Fruit fly (Drosophila melanogaster): ENCODE measurements around the gene CG15824.

Gene CG15824

dm6 chr2L:897124-897523 is 12.2 kb upstream of the CG15824 start (continued):
- TF ChIP-seq unc-4 (GFP tag; IDR thresholded peaks at IDR 0.05; ENCODE audit: partially characterized antibody) (no peak), ap (GFP tag; IDR thresholded peaks at IDR 0.05) (no peak), pzg (GFP tag; optimal IDR thresholded peaks at IDR 0.05) (no peak), insv (GFP tag; optimal IDR thresholded peaks at IDR 0.05) (no peak), CG11504 (tag; optimal IDR thresholded peaks at IDR 0.05) (peak; percentile 44), cwo (GFP tag; optimal IDR thresholded peaks at IDR 0.05) (peak; percentile 3), Hsf (GFP tag; optimal IDR thresholded peaks at IDR 0.05) (no peak), Meics (GFP tag; optimal IDR thresholded peaks at IDR 0.05) (peak; percentile 32), CG7786 (GFP tag; optimal IDR thresholded peaks at IDR 0.05) (peak; percentile 16), mld (GFP tag; IDR thresholded peaks at IDR 0.05; ENCODE audit: partially characterized antibody) (no peak), CG31441 (GFP tag; IDR thresholded peaks at IDR 0.05) (0 out of 2 replicates have a peak, but pooled peaks have one; percentile 13), CG30403 (GFP tag; optimal IDR thresholded peaks at IDR 0.05) (peak; percentile 7), prd (optimal IDR thresholded peaks at IDR 0.05) (no peak), prd (GFP tag; IDR thresholded peaks at IDR 0.05) (peak; percentile 58), bcd (GFP tag; optimal IDR thresholded peaks at IDR 0.05) (no peak), ems (GFP tag; optimal IDR thresholded peaks at IDR 0.05) (peak; percentile 37), bsh (GFP tag; optimal IDR thresholded peaks at IDR 0.05) (peak in 1 of 2 experiments; percentile 29), Rfx (GFP tag; IDR thresholded peaks at IDR 0.05) (peak; percentile 37; the same call in 1 of the 2 replicates), p53 (GFP tag; optimal IDR thresholded peaks at IDR 0.05) (no peak), CG10321 (GFP tag; IDR thresholded peaks at IDR 0.05) (no peak), Tbp (GFP tag; optimal IDR thresholded peaks at IDR 0.05) (no peak), CG15514 (GFP tag; optimal IDR thresholded peaks at IDR 0.05) (peak; percentile 7), Dll (GFP tag; IDR thresholded peaks at IDR 0.05; ENCODE audit: partially characterized antibody) (no peak), CG43689 (GFP tag; IDR thresholded peaks at IDR 0.05) (no peak), CG11695 (GFP tag; IDR thresholded peaks at IDR 0.05) (no peak), CG7928 (GFP tag; optimal IDR thresholded peaks at IDR 0.05) (no peak), E2f2 (GFP tag; IDR thresholded peaks at IDR 0.05) (no peak), MTF-1 (GFP tag; optimal IDR thresholded peaks at IDR 0.05; ENCODE audit: borderline replicate concordance) (no peak), Antp (GFP tag; optimal IDR thresholded peaks at IDR 0.05) (peak; percentile 9), pan (optimal IDR thresholded peaks at IDR 0.05) (no peak), pan (GFP tag; optimal IDR thresholded peaks at IDR 0.05 in 1 of 2, IDR thresholded peaks at IDR 0.05 in 1 of 2) (peak in 1 of 2 experiments; percentile 65), CG2678 (tag; optimal IDR thresholded peaks at IDR 0.05) (peak; percentile 41), CG10431 (GFP tag; optimal IDR thresholded peaks at IDR 0.05) (no peak), zfh2 (GFP tag; optimal IDR thresholded peaks at IDR 0.05) (peak; percentile 16), NfI (GFP tag; optimal IDR thresholded peaks at IDR 0.05) (peak; percentile 1), Oli (tag; optimal IDR thresholded peaks at IDR 0.05) (peak; percentile 13), CG15696 (tag; optimal IDR thresholded peaks at IDR 0.05) (no peak), CG18599 (GFP tag; optimal IDR thresholded peaks at IDR 0.05) (peak; percentile 44), ind (GFP tag; optimal IDR thresholded peaks at IDR 0.05) (peak; percentile 31), CG8290 (GFP tag; optimal IDR thresholded peaks at IDR 0.05) (no peak), CG8290 (tag; optimal IDR thresholded peaks at IDR 0.05) (peak in 1 of 2 experiments; percentile 68), hbn (GFP tag; IDR thresholded peaks at IDR 0.05; ENCODE audit: partially characterized antibody) (no peak), CkIIα-i1 (GFP tag; IDR thresholded peaks at IDR 0.05) (no peak), CG6813 (GFP tag; optimal IDR thresholded peaks at IDR 0.05) (peak; percentile 26), Xrp1 (GFP tag; IDR thresholded peaks at IDR 0.05) (0 out of 2 replicates have a peak, but pooled peaks have one; percentile 15), Taf1 (GFP tag; IDR thresholded peaks at IDR 0.05) (peak; percentile 25; the same call in 1 of the 2 replicates), CG14050 (GFP tag; IDR thresholded peaks at IDR 0.05) (no peak), pum (GFP tag; optimal IDR thresholded peaks at IDR 0.05) (no peak), Nf-YC (tag; optimal IDR thresholded peaks at IDR 0.05) (no peak), CG11560 (tag; IDR thresholded peaks at IDR 0.05) (no peak), CG13123 (GFP tag; optimal IDR thresholded peaks at IDR 0.05) (no peak)
